Fruit fly (Drosophila melanogaster) ovary, adult (tissue): ENCODE data around the gene CG31606.

Experiments
- CG17801 ChIP-seq: fragments of 200-800 bp; optimal IDR thresholded peaks from 2 replicates; lab custom pipeline; 2019; ENCODE audit warnings: missing biosample characterization, mild to moderate bottlenecking, missing genetic modification characterization, moderate library complexity; ENCODE audit not compliant: partially characterized antibody

CG31606 gene

DNA sequence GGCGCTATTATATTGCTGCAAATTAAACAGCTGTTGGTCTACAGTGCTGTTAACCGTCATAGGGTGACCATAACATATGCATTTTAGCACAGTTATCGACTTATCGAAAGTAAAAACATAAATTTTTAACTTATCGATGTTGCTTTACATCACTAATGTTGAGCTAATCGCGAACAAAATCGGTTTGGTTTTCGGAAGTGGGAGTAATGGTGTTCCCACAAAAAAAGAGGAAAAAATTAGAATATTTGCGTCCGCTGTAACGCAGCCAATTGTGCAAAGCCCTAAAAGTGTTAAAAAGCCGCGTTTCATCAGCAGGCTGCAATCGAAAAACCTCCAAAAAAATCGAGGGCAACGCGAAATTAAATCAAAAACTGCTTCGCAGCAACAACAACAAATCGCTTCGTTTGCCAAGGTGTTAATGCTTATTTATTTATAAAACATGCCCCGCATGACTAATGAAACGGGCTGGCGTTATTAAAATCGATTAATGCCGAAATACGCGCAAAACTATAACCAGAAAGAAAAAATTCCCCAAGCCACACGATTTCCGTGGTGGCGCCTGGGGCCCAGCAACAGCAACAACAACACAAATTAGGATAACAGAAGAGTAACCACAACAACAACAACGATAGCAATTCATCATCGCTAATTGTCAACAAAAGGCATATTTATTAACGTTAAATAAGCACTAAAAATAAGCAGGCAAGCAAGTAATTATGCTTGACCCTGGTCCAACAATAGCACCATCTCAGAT lies 20.4 kb upstream of the CG31606 start, which contains the start of the genes CG12375 and CG8668:
Gene CG12375, minus strand, starts transcription at position 42 of the 754 bp plus-strand sequence.
Gene CG8668, plus strand, starts transcription at position 153 of the 754 bp plus-strand sequence.
- TF ChIP-seq CG17801: peak; percentile 71

dm6 chr2L:8128911-8129310 lies 18.5 kb upstream of the CG31606 start:
- no peak for TF ChIP-seq CG17801

DNA sequence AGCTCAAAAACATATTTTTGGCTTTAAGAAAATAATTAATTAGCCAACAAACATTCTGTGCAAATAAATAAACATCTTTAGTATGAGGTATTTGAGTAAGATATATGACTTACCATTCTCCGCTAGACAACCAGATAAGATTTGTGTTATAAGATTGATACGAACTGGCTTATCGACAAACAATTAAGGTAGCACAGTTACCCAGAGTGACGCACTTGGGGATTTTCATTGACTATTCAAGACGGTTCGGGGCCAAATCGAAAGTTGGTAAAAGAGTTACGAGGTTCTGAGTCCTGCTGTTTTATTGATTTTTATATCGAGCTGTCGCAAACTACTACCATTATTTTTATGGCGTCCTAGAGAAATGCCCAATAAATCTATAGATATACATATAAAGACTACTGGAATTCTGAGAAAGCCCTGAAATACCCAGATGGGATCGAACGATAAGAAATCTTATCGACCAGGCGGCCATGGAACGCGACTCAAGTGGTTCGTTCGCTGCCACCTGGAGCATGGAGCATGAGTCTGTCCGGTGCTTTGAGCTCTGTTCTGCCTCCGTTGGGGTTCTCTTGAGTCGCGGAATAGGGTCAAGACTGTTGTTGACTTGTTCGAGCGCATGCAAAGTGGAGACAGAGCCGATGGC lies 17.3 kb upstream of the CG31606 start:
- no peak for TF ChIP-seq CG17801

dm6 chr2L:8130729-8131128 lies 16.7 kb upstream of the CG31606 start:
- TF ChIP-seq CG17801: no peak

- no peak for TF ChIP-seq CG17801
Measured at dm6 chr2L:8133772-8134386, 13.5 kb upstream of the CG31606 start.

DNA sequence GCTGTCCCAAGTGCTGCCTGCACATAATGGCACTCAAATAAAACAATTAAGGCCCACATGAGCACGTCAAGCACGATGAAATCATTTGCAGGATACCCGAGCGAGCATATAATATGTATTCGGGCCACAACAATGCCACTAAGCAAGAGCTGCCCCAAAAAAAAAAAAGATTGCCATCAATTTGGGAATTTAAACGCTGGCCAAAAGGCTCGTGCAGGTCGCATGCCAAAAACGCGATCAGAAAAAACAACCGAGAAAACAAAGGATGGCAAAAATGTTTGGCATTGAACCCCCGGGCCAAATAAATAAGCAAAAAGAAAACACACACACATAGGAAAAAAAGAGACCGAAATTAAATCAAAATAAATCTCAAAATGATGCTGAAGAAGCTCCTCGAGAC lies 4.7 kb upstream of the CG31606 start:
- no peak for TF ChIP-seq CG17801

dm6 chr2L:8143947-8144346 lies 3.5 kb upstream of the CG31606 start, which contains the start of gene CG42762:
Gene CG42762 (minus strand): TSS chr2L:8144047.
- no peak for TF ChIP-seq CG17801

DNA sequence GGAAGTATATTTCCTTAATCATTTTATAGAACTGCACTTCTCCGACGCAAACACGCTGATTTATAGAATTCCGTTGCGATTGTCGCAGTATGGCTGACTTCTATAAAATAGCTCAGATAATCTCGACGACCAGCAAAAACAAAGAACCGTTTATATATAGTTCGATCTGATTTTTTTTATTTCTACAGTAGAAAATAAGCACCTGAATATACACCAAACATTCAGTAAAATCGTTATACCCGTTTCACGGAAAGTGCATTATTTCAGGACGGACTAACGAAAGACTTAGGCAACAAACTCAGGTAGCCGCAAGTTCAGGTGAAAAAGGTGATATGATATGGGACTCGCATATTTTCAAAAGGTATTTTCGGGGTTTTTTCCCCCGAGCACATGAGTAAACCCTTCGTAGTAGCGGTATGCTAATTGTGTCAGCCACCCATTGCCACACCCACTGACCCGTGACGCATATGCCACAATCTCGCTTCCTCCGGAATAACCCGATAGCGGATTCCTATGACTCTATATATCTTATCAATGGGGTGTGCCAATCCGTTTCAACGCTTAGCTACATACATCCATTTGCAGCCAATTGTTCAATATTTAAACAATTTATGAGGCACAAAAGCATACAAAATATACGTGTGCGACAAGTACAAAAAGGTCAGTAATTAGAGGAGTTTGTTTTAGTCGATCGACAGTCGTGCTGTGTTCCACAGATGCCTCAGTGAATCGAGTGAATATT lies 2.2 kb upstream of the CG31606 start, which contains the start of the genes CG42763 and CG43394:
Gene CG42763, minus strand, starts transcription at position 41 of the 742 bp plus-strand sequence.
Gene CG43394, plus strand, starts transcription at position 692 of the 742 bp plus-strand sequence.
- no peak for TF ChIP-seq CG17801

DNA sequence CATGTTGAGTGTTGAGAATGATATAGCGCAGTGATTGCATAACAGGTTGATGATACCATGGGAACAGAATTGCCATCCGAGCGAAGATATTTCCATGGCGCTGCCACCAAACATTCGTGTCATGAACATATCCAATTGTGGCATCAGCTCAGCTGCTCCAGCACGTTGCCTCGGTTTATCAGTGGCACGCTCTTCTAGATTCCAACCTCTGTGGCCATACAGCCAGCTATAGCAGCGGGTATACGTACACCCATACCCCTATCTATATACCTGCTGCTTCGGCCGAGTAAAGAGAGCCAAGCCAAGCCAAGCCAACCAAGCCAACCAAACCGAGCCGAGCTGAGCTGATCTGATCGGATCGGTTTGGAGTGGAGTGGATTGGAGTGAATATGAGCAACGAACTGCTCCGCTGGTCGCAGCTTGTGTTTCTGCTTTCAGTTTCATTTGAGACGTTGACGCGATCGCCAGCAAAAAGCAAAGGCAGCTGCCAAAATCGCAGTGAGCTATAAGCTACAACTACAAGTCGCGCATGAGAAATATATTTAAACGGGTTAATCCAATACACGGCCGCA lies 1.2 kb downstream of the CG31606 start:
- TF ChIP-seq CG17801: no peak

dm6 chr2L:8156682-8157081 lies 9.3 kb downstream of the CG31606 start:
- peak; percentile 65 for TF ChIP-seq CG17801

- no peak for TF ChIP-seq CG17801
Measured at dm6 chr2L:8157166-8157565, 9.8 kb downstream of the CG31606 start.

- TF ChIP-seq CG17801: peak; percentile 92
Measured at dm6 chr2L:8159498-8159897, 12.1 kb downstream of the CG31606 start, which contains the start of the genes PAPLA1 and Rbsn-5. Gene PAPLA1 (minus strand): TSS chr2L:8159638. Gene Rbsn-5 (plus strand): TSS chr2L:8159832.

DNA sequence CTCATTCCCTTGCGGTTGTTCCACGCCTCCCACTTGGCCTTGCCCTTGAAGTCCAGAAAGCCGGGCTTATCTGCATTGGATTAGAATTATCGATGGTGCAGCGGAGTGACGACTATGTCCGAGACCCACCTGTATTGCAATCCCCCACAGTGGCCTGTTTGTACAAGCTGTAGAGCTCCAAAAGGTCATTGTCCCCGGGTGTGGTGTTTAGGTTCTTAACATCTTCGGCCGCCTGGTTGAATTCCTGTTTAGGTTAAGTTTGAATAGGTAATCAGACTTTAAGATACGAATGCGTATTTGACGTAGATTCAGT lies 14.5 kb downstream of the CG31606 start:
- TF ChIP-seq CG17801: no peak

DNA sequence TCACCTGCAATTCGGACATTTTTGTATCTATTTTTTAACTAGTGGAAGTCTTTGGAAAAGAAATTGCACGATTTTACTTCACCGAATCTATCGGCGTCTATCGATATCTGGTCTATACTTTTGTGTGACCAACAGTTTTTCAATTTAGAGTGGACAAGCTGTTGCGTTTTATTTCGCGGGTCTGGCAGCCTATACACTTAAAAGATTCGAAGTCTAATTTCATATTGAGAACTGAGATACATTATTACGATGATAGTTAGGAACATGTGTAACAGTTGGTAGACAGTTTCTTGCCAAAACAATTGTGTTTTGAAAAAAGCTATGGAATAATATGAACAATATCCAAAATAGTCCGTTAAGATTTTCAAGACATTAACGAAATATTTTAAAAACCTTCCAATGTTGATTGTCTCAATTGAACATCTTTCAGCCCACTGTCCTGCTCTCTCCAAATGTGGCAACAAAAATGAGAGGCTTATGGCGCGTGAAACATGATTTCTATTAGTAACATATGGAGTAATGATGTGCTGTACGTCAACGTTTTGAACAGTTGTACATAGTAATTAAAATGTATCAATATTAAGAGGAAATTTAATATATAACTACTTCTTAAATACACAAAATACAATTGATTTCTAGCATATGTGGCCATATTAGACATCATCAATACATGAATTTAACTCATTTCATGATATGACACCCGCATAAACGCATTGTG lies 15.1 kb downstream of the CG31606 start, which contains the start of gene Acbp1:
Gene Acbp1, minus strand, starts transcription at position 146 of the 718 bp plus-strand sequence.
- TF ChIP-seq CG17801: peak; percentile 99

dm6 chr2L:8163025-8163351 lies 15.6 kb downstream of the CG31606 start, which contains the start of gene Piezo:
Gene Piezo (plus strand): TSS chr2L:8163073.
- TF ChIP-seq CG17801: no peak
